Worm (Caenorhabditis elegans) whole organism, young adult: ENCODE results near the gene npr-22.

Source experiments
- B0019.2 ChIP-seq: fragments of 200-800 bp; sonication (Bioruptor generic); conservative IDR thresholded peaks from 2 replicates; pipeline ENCODE4 v1.3.6; 2022; ENCODE audit warnings: missing genetic modification reagents, missing genetic modification characterization, missing compliant biosample characterization
- B0336.3 ChIP-seq: fragments of 200-800 bp; sonication (Bioruptor generic); IDR thresholded peaks from 2 replicates; pipeline ENCODE4 v1.3.6; 2022; ENCODE audit warnings: missing genetic modification characterization, missing compliant biosample characterization
- F10E7.11 ChIP-seq: sonication (generic microtip); optimal IDR thresholded peaks from 2 replicates; lab custom pipeline; 2017; ENCODE audit warnings: mild to moderate bottlenecking, missing genetic modification characterization, moderate library complexity, missing compliant biosample characterization
- F23B12.7 ChIP-seq: sonication (generic microtip); optimal IDR thresholded peaks from 2 replicates; lab custom pipeline; 2017; ENCODE audit warnings: missing genetic modification characterization, mild to moderate bottlenecking, missing compliant biosample characterization, antibody characterized with exemption, moderate library complexity; ENCODE audit not compliant: insufficient read depth
- F37B4.10 ChIP-seq: fragments of 200-800 bp; sonication (Bioruptor generic); IDR thresholded peaks from 2 replicates; pipeline ENCODE4 v1.3.6; 2022; ENCODE audit warnings: missing genetic modification characterization, missing compliant biosample characterization
- F55B11.4 ChIP-seq: sonication (generic microtip); optimal IDR thresholded peaks from 2 replicates; lab custom pipeline; 2016; ENCODE audit warnings: missing compliant biosample characterization, missing genetic modification characterization, borderline replicate concordance; ENCODE audit not compliant: insufficient read depth
- F57A8.1 ChIP-seq: fragments of 200-800 bp; sonication (Bioruptor generic); optimal IDR thresholded peaks from 2 replicates; lab custom pipeline; 2018; ENCODE audit warnings: mild to moderate bottlenecking, missing genetic modification characterization, moderate library complexity, missing compliant biosample characterization
- T07F8.4 ChIP-seq: sonication (generic microtip); optimal IDR thresholded peaks from 2 replicates; lab custom pipeline; 2016; ENCODE audit warnings: mild to moderate bottlenecking, missing genetic modification characterization, moderate library complexity, missing compliant biosample characterization
- ZK185.1 ChIP-seq: sonication (generic microtip); optimal IDR thresholded peaks from 2 replicates; lab custom pipeline; 2016; ENCODE audit warnings: mild to moderate bottlenecking, missing genetic modification characterization, missing compliant biosample characterization; ENCODE audit not compliant: poor library complexity, severe bottlenecking
- akir-1 ChIP-seq: fragments of 200-800 bp; sonication (Bioruptor generic); optimal IDR thresholded peaks from 2 replicates; lab custom pipeline; 2018; ENCODE audit warnings: mild to moderate bottlenecking, missing genetic modification characterization, moderate library complexity, missing compliant biosample characterization
- atf-7 ChIP-seq: sonication (generic microtip); optimal IDR thresholded peaks from 2 replicates; lab custom pipeline; 2017; ENCODE audit warnings: mild to moderate bottlenecking, missing genetic modification characterization, missing compliant biosample characterization
- attf-3 ChIP-seq: fragments of 200-800 bp; sonication (Bioruptor generic); conservative IDR thresholded peaks from 2 replicates; pipeline ENCODE4 v1.3.6; 2022; ENCODE audit warnings: missing genetic modification reagents, missing genetic modification characterization, missing compliant biosample characterization
- cebp-1 ChIP-seq, 2 experiments: fragments of 200-800 bp in 1 of 2; sonication (Bioruptor generic) in 1 of 2; sonication (generic microtip) in 1 of 2; IDR thresholded peaks in 1 of 2; optimal IDR thresholded peaks in 1 of 2; 2 replicates each; pipeline versions ENCODE4 v1.3.6 to Lab custom; 2017 to 2022; ENCODE audit warnings: missing compliant biosample characterization in 2 of 2, missing genetic modification characterization in 2 of 2, mild to moderate bottlenecking in 1 of 2, missing genetic modification reagents in 1 of 2, moderate library complexity in 1 of 2
- cebp-2 ChIP-seq: fragments of 200-800 bp; sonication (Bioruptor generic); IDR thresholded peaks from 2 replicates; pipeline ENCODE4 v1.3.6; 2022; ENCODE audit warnings: missing genetic modification characterization, missing compliant biosample characterization
- ceh-100 ChIP-seq: fragments of 200-800 bp; sonication (Bioruptor generic); IDR thresholded peaks from 2 replicates; pipeline ENCODE4 v1.3.6; 2022; ENCODE audit warnings: missing genetic modification reagents, missing genetic modification characterization, missing compliant biosample characterization
- ceh-40 ChIP-seq: fragments of 200-800 bp; sonication (Bioruptor generic); IDR thresholded peaks from 2 replicates; pipeline ENCODE4 v1.3.6; 2022; ENCODE audit warnings: missing genetic modification characterization, missing compliant biosample characterization
- dox-1 ChIP-seq: fragments of 200-800 bp; sonication (Bioruptor generic); IDR thresholded peaks from 2 replicates; pipeline ENCODE4 v1.3.6; 2022; ENCODE audit warnings: missing genetic modification reagents, missing genetic modification characterization, missing compliant biosample characterization
- hlh-12 ChIP-seq: sonication (generic microtip); optimal IDR thresholded peaks from 2 replicates; lab custom pipeline; 2016; ENCODE audit warnings: missing genetic modification characterization, missing compliant biosample characterization
- hrde-1 ChIP-seq: sonication (generic microtip); optimal IDR thresholded peaks from 2 replicates; lab custom pipeline; 2016; ENCODE audit warnings: missing genetic modification characterization, mild to moderate bottlenecking, missing compliant biosample characterization, moderate library complexity, missing genotype, missing genetic modification reagents, borderline replicate concordance
- let-607 ChIP-seq, 2 experiments: fragments of 200-800 bp in 1 of 2; sonication (Bioruptor generic) in 1 of 2; sonication (generic microtip) in 1 of 2; optimal IDR thresholded peaks; 2 replicates each; lab custom pipeline; 2016 to 2018; ENCODE audit warnings: mild to moderate bottlenecking in 2 of 2, missing compliant biosample characterization in 2 of 2, missing genetic modification characterization in 2 of 2, moderate library complexity in 2 of 2, missing genotype in 1 of 2
- lin-40 ChIP-seq: sonication (generic microtip); optimal IDR thresholded peaks from 2 replicates; lab custom pipeline; 2016; ENCODE audit warnings: missing genetic modification characterization, mild to moderate bottlenecking, missing compliant biosample characterization, missing genotype, missing genetic modification reagents
- lin-54 ChIP-seq: fragments of 200-800 bp; sonication (Bioruptor generic); optimal IDR thresholded peaks from 2 replicates; lab custom pipeline; 2018; ENCODE audit warnings: mild to moderate bottlenecking, missing genetic modification characterization, missing compliant biosample characterization
- mcd-1 ChIP-seq: fragments of 200-800 bp; sonication (Bioruptor generic); IDR thresholded peaks from 2 replicates; pipeline ENCODE4 v1.3.6; 2022; ENCODE audit warnings: missing genetic modification reagents, missing genetic modification characterization, missing compliant biosample characterization
- nhr-179 ChIP-seq: sonication (generic microtip); optimal IDR thresholded peaks from 2 replicates; lab custom pipeline; 2016; ENCODE audit warnings: mild to moderate bottlenecking, missing genetic modification characterization, missing compliant biosample characterization
- nhr-27 ChIP-seq: fragments of 200-800 bp; sonication (Bioruptor generic); optimal IDR thresholded peaks from 2 replicates; lab custom pipeline; 2018; ENCODE audit warnings: mild to moderate bottlenecking, missing genetic modification characterization, moderate library complexity, missing compliant biosample characterization
- nhr-80 ChIP-seq: sonication (generic microtip); optimal IDR thresholded peaks from 2 replicates; lab custom pipeline; 2016; ENCODE audit warnings: missing genetic modification characterization, missing compliant biosample characterization
- pbrm-1 ChIP-seq: fragments of 200-800 bp; sonication (Bioruptor generic); IDR thresholded peaks from 2 replicates; pipeline ENCODE4 v1.3.6; 2022; ENCODE audit warnings: missing genetic modification reagents, missing genetic modification characterization, missing compliant biosample characterization
- sdz-38 ChIP-seq: sonication (generic microtip); optimal IDR thresholded peaks from 2 replicates; lab custom pipeline; 2016; ENCODE audit warnings: missing genotype, missing genetic modification characterization, missing compliant biosample characterization
- ztf-18 ChIP-seq: sonication (generic microtip); optimal IDR thresholded peaks from 2 replicates; lab custom pipeline; 2016; ENCODE audit warnings: missing genotype, mild to moderate bottlenecking, missing genetic modification characterization, missing compliant biosample characterization
- ztf-25 ChIP-seq: fragments of 200-800 bp; sonication (Bioruptor generic); IDR thresholded peaks from 2 replicates; pipeline ENCODE4 v1.3.6; 2022; ENCODE audit warnings: missing genetic modification reagents, missing genetic modification characterization, missing compliant biosample characterization

Gene npr-22

DNA sequence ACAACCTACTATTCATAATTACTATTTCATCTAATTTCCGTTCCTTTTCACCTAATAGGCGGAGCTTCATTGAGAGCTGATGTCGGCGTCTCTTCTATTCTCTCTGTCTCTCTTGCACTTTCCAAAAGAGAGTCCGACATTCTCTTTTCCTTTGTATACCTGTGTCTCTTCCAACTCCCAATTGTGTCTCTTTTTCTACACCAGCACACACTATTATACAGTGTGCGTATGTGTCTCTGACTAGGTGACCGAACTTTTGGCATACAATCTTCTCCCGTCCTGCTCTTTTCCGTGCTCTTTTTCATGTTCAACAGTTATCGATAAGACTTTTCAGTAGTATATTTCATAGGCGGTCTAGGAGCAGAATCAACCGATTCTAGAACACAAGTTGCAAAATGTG, 19.0 kb upstream of the npr-22 start:
- TF ChIP-seq lin-54 (GFP tag; lab: Kevin White, UChicago) (peak; percentile 2), F57A8.1 (GFP tag; lab: Kevin White, UChicago) (no peak), ztf-18 (tag; lab: Kevin White, UChicago) (no peak), nhr-80 (tag; lab: Kevin White, UChicago) (peak; percentile 76)

DNA sequence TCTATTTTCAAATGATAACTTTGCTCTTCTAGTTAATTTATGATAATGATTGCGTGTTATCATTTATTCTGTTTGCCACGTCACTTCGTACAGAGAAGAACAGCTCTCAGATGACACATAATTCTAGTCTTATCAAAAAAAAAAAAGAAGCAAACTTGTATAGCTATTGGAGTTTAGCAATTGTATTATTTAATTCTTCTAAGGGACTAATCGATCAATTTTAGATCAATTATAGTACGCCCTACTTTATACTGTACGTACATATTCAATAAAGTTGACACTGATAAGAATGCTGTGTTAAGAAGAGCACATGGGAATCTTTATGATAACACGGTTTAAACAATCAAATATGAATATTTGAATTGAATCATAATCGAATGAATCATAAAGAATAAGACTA, 17.0 kb upstream of the npr-22 start:
- TF ChIP-seq atf-7 (peak; percentile 39), mcd-1 (GFP tag; lab: Robert Waterston, UW) (no peak), nhr-80 (tag; lab: Kevin White, UChicago) (peak; percentile 81)
- TF ChIP-seq, all 124 proteins: peak for 2

DNA sequence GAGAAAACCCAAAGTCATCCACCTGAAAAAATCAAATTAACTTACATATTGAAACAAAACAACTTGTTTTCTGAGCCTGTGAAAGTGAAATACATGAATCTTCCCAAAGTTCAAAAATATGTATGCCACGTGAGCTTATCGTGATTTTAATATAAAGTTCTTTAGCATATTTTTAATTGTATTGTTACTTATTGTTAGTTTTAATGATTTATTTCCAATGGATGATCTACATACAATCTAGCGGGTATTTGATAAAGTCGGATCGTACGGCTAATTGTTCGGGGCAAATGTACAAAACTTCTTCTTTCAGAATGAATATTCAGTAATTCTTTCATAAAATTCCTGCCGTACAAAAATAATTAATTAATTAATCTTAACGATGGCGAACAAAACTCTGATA, 11.0 kb downstream of the npr-22 start, which contains the start of gene Y59H11AM.4:
TSS of gene Y59H11AM.4 (minus strand) at position 101 of the 400 bp plus-strand sequence.
- TF ChIP-seq cebp-2 (GFP tag; lab: Robert Waterston, UW) (no peak), F23B12.7 (tag; lab: Kevin White, UChicago) (no peak), let-607 (tag; optimal IDR thresholded peaks at IDR 0.05; lab: Kevin White, UChicago) (no peak), B0336.3 (GFP tag; lab: Robert Waterston, UW) (no peak), ceh-40 (GFP tag; lab: Robert Waterston, UW) (no peak), T07F8.4 (tag; lab: Kevin White, UChicago) (no peak), cebp-1 (GFP tag; IDR thresholded peaks at IDR 0.05; lab: Robert Waterston, UW) (no peak), cebp-1 (tag; optimal IDR thresholded peaks at IDR 0.05; lab: Kevin White, UChicago) (no peak), hrde-1 (no peak), hlh-12 (no peak), akir-1 (GFP tag; lab: Kevin White, UChicago) (no peak), F55B11.4 (tag; lab: Kevin White, UChicago) (no peak), F10E7.11 (tag; lab: Kevin White, UChicago) (no peak), ZK185.1 (no peak), F37B4.10 (GFP tag; lab: Robert Waterston, UW) (no peak), pbrm-1 (GFP tag; lab: Robert Waterston, UW) (no peak)

DNA sequence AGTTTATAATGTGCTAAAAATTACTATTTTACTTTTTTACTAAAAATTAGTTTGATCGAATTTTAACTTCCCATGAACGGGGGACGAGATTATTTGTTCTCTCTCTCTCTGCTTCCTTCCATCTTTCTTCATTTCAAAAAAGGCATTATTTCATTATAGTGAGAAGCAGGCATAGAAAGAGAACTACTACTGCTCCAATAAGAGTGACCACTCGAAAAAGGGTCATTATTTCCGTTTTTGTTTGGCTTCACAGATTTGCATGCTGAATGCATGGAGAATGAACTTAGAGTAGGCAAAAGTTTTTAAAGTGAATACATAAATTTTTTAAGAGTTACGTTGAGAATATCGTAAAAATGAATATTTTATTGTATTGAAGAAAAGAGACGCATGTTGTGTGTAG, 11.5 kb downstream of the npr-22 start:
- no peak for TF ChIP-seq ztf-25 (GFP tag; lab: Robert Waterston, UW)
- TF ChIP-seq nhr-179 (tag; lab: Kevin White, UChicago): no peak

DNA sequence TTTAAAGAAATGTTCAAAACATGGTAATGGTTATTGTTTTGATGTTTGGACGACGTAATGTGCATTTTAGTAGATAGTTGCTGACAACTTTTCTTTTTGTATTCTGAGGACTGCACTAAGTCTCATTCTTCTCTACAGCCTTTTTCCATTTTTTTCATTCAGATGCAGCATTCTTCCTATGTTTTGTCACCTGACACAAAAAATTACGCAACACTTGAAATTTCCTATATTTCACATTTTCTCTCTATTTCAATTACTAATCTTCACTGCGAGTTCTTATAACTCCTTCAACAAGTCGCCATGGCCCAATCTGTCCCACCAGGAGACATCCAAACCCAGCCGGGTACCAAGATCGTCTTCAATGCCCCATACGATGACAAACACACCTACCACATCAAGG, 11.9 kb downstream of the npr-22 start, which contains the start of gene Y59H11AM.1:
TSS of gene Y59H11AM.1 (plus strand) at position 301 of the 400 bp plus-strand sequence.
- TF ChIP-seq ceh-100 (GFP tag; lab: Robert Waterston, UW): no peak
- TF ChIP-seq attf-3 (GFP tag; lab: Robert Waterston, UW): no peak
- no peak for TF ChIP-seq sdz-38
- no peak for TF ChIP-seq atf-7
- TF ChIP-seq dox-1: no peak
- TF ChIP-seq nhr-27 (tag; lab: Kevin White, UChicago): no peak
- TF ChIP-seq lin-40 (tag; lab: Kevin White, UChicago): no peak
- no peak for TF ChIP-seq B0019.2 (GFP tag; lab: Robert Waterston, UW)
